Worm (Caenorhabditis elegans): ENCODE measurements around the gene Y70C5C.1.
"Not testable (repeated sequence)": the region's sequence is repeated elsewhere in the genome, so short reads cannot be mapped to it uniquely, and the experiment has no call there.

DNA sequence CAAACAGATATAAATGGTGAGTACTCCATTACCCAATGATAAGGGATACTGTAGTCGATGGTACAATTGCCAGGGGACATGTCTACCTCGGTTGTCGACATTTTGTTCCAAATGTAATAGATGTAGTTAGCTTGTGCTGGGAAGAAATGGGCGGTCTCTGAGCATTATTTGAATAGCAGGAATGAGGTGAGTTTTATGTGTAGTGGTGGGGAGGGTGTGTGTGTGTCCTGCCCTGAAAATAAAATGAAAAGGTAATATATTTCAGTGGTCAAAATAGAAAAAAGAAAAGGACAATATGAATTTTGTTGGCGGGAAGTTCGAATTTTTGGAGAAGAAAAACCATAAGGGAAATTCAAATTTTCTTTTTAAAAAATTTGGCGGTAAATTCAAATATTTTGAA is 39.2 kb upstream of the Y70C5C.1 start, which contains the start of gene Y70C5B.2:
- not testable (repeated sequence) for TF ChIP-seq ama-1 (optimal IDR thresholded peaks at IDR 0.05); ama-1 (GFP tag; optimal IDR thresholded peaks at IDR 0.05); hmg-1.2 (GFP tag; IDR thresholded peaks at IDR 0.05); ceh-91 (GFP tag; IDR thresholded peaks at IDR 0.05); efl-1 (GFP tag; optimal IDR thresholded peaks at IDR 0.05); ceh-40 (GFP tag; IDR thresholded peaks at IDR 0.05); madf-8 (GFP tag; conservative IDR thresholded peaks at IDR 0.05); unc-62 (GFP tag; optimal IDR thresholded peaks at IDR 0.05); dpff-1 (tag; optimal IDR thresholded peaks at IDR 0.05); sea-2 (GFP tag; IDR thresholded peaks at IDR 0.05); ets-4 (GFP tag; optimal IDR thresholded peaks at IDR 0.05); bed-2 (GFP tag; IDR thresholded peaks at IDR 0.05); aptf-2 (GFP tag; conservative IDR thresholded peaks at IDR 0.05); aptf-3 (GFP tag; IDR thresholded peaks at IDR 0.05)

Measured in whole organism, young adult.